Fruit fly (Drosophila melanogaster) whole organism, wandering third instar larva: Measurements from ENCODE around the gene Nup358.
A peak's percentile ranks its signal among the peaks of the same experiment; 100 is the strongest.

Experiments
- Abd-B ChIP-seq: fragments of >200 bp; optimal IDR thresholded peaks from 2 replicates; lab custom pipeline; 2017; ENCODE audit warnings: missing biosample characterization, missing genetic modification characterization
- CG32264 ChIP-seq: fragments of 200-800 bp; sonication (Bioruptor generic); optimal IDR thresholded peaks from 2 replicates; lab custom pipeline; 2016; ENCODE audit warnings: missing biosample characterization, missing genetic modification characterization
- CG9705 ChIP-seq: fragments of 200-800 bp; sonication (Bioruptor generic); optimal IDR thresholded peaks from 2 replicates; lab custom pipeline; 2018; ENCODE audit warnings: missing biosample characterization, mild to moderate bottlenecking, missing genetic modification characterization
- CrebA ChIP-seq: fragments of 200-800 bp; sonication (Bioruptor generic); optimal IDR thresholded peaks from 2 replicates; lab custom pipeline; 2016; ENCODE audit warnings: missing biosample characterization, mild to moderate bottlenecking, missing genetic modification characterization, borderline replicate concordance
- Dfd ChIP-seq: fragments of >200 bp; optimal IDR thresholded peaks from 2 replicates; lab custom pipeline; 2017; ENCODE audit warnings: missing biosample characterization, missing genetic modification characterization
- Dif ChIP-seq: fragments of 200-275, 200-300 bp; sonication (Bioruptor generic); optimal IDR thresholded peaks from 2 replicates; lab custom pipeline; 2018; ENCODE audit warnings: missing biosample characterization, missing genetic modification characterization; ENCODE audit not compliant: partially characterized antibody
- GATAd ChIP-seq: sonication (Bioruptor generic); optimal IDR thresholded peaks from 2 replicates; lab custom pipeline; 2016; ENCODE audit warnings: missing biosample characterization, missing genetic modification characterization
- HLH106 ChIP-seq: fragments of 200-800 bp; optimal IDR thresholded peaks from 3 replicates; lab custom pipeline; 2019; ENCODE audit warnings: missing biosample characterization, mild to moderate bottlenecking, missing genetic modification characterization, moderate library complexity
- Hnf4 ChIP-seq: fragments of 200-800 bp; sonication (Bioruptor generic); optimal IDR thresholded peaks from 2 replicates; lab custom pipeline; 2016; ENCODE audit warnings: missing biosample characterization, mild to moderate bottlenecking, missing genetic modification characterization
- Hr78 ChIP-seq: fragments of >200 bp; optimal IDR thresholded peaks from 2 replicates; lab custom pipeline; 2017; ENCODE audit warnings: missing biosample characterization, missing genetic modification characterization
- Hr83 ChIP-seq: fragments of 200-300 bp; sonication (Bioruptor generic); optimal IDR thresholded peaks from 2 replicates; lab custom pipeline; 2016; ENCODE audit warnings: missing biosample characterization, mild to moderate bottlenecking, missing genetic modification characterization, moderate library complexity; ENCODE audit not compliant: poor library complexity, severe bottlenecking
- Jra ChIP-seq: sonication (Bioruptor generic); optimal IDR thresholded peaks from 2 replicates; lab custom pipeline; 2016; ENCODE audit warnings: missing biosample characterization, missing genetic modification characterization
- Mio ChIP-seq: sonication (Bioruptor generic); optimal IDR thresholded peaks from 2 replicates; lab custom pipeline; 2016; ENCODE audit warnings: missing biosample characterization, missing genetic modification characterization
- Myc ChIP-seq: fragments of >200 bp; optimal IDR thresholded peaks from 2 replicates; lab custom pipeline; 2017
- N ChIP-seq: fragments of >200 bp; optimal IDR thresholded peaks from 2 replicates; lab custom pipeline; 2018; ENCODE audit warnings: missing biosample characterization, missing external identifiers, missing genetic modification characterization
- OdsH ChIP-seq: fragments of 200-800 bp; sonication (Bioruptor generic); optimal IDR thresholded peaks from 2 replicates; lab custom pipeline; 2016; ENCODE audit warnings: missing biosample characterization, mild to moderate bottlenecking, missing genetic modification characterization
- Rel ChIP-seq, 2 experiments: fragments of 200-800 bp; sonication (Bioruptor generic) in 1 of 2; optimal IDR thresholded peaks; 2 replicates in 1 of 2; 3 replicates in 1 of 2; lab custom pipeline; 2016 to 2019; ENCODE audit warnings: mild to moderate bottlenecking in 2 of 2, missing biosample characterization in 2 of 2, missing genetic modification characterization in 2 of 2, moderate library complexity in 1 of 2
- Sp1 ChIP-seq: fragments of 200-800 bp; sonication (Bioruptor generic); optimal IDR thresholded peaks from 3 replicates; lab custom pipeline; 2019; ENCODE audit warnings: missing biosample characterization, mild to moderate bottlenecking, missing genetic modification characterization, moderate library complexity
- Vsx2 ChIP-seq: fragments of 200-300, 225-300 bp; sonication (Bioruptor generic); optimal IDR thresholded peaks from 2 replicates; lab custom pipeline; 2018; ENCODE audit warnings: missing biosample characterization, missing genetic modification characterization; ENCODE audit not compliant: partially characterized antibody
- br ChIP-seq: fragments of 200-800 bp; sonication (Bioruptor generic); optimal IDR thresholded peaks from 2 replicates; lab custom pipeline; 2016; ENCODE audit warnings: missing biosample characterization, missing genetic modification characterization
- brk ChIP-seq: fragments of 200-800 bp; sonication (Bioruptor generic); optimal IDR thresholded peaks from 2 replicates; lab custom pipeline; 2016; ENCODE audit warnings: missing biosample characterization, mild to moderate bottlenecking, missing genetic modification characterization
- dl ChIP-seq, 2 experiments: fragments of 175-275, 200-275 bp in 1 of 2; fragments of 200-275 bp in 1 of 2; sonication (Bioruptor generic); optimal IDR thresholded peaks; lab custom pipeline; 2018; ENCODE audit warnings: mild to moderate bottlenecking in 2 of 2, missing biosample characterization in 2 of 2, missing genetic modification characterization in 2 of 2, moderate library complexity in 2 of 2; ENCODE audit not compliant: partially characterized antibody in 2 of 2, insufficient read depth in 1 of 2
- dmrt93B ChIP-seq: fragments of 200-800 bp; sonication (Bioruptor generic); optimal IDR thresholded peaks from 2 replicates; lab custom pipeline; 2018; ENCODE audit warnings: missing biosample characterization, mild to moderate bottlenecking, missing genetic modification characterization
- dsf ChIP-seq: sonication (Bioruptor generic); optimal IDR thresholded peaks from 2 replicates; lab custom pipeline; 2016; ENCODE audit warnings: missing biosample characterization, missing genetic modification characterization, borderline replicate concordance
- ey ChIP-seq: fragments of 200-800 bp; sonication (Bioruptor generic); optimal IDR thresholded peaks from 2 replicates; lab custom pipeline; 2016; ENCODE audit warnings: missing biosample characterization, missing genetic modification characterization
- foxo ChIP-seq, 2 experiments: fragments of 200-800 bp; sonication (Bioruptor generic); optimal IDR thresholded peaks; 2 replicates in 1 of 2; 3 replicates in 1 of 2; lab custom pipeline; 2016 to 2017; ENCODE audit warnings: missing biosample characterization in 2 of 2, missing genetic modification characterization in 2 of 2
- fru ChIP-seq: fragments of 200-800 bp; sonication (Bioruptor generic); optimal IDR thresholded peaks from 3 replicates; lab custom pipeline; 2016; ENCODE audit warnings: missing biosample characterization, mild to moderate bottlenecking, missing genetic modification characterization
- h ChIP-seq: fragments of 200-800 bp; sonication (Bioruptor generic); optimal IDR thresholded peaks from 3 replicates; lab custom pipeline; 2016; ENCODE audit warnings: missing biosample characterization, mild to moderate bottlenecking, missing genetic modification characterization
- jim ChIP-seq: fragments of 175-275, 200-325 bp; sonication (Bioruptor generic); optimal IDR thresholded peaks from 2 replicates; lab custom pipeline; 2016; ENCODE audit warnings: missing biosample characterization, mild to moderate bottlenecking, missing genetic modification characterization
- lola ChIP-seq: fragments of >200 bp; optimal IDR thresholded peaks from 2 replicates; lab custom pipeline; 2017; ENCODE audit warnings: missing biosample characterization, missing genetic modification characterization
- pan ChIP-seq: fragments of >200 bp; optimal IDR thresholded peaks from 2 replicates; lab custom pipeline; 2017
- psq ChIP-seq: fragments of 200-800 bp; sonication (Bioruptor generic); optimal IDR thresholded peaks from 3 replicates; lab custom pipeline; 2017; ENCODE audit warnings: missing biosample characterization, mild to moderate bottlenecking, missing genetic modification characterization, moderate library complexity
- rgr ChIP-seq: fragments of 200-800 bp; sonication (Bioruptor generic); optimal IDR thresholded peaks from 3 replicates; lab custom pipeline; 2016; ENCODE audit warnings: missing biosample characterization, mild to moderate bottlenecking, missing genetic modification characterization
- sage ChIP-seq: fragments of 200-800 bp; sonication (Bioruptor generic); optimal IDR thresholded peaks from 2 replicates; lab custom pipeline; 2016; ENCODE audit warnings: missing biosample characterization, mild to moderate bottlenecking, missing genetic modification characterization
- sv ChIP-seq: fragments of 200-800 bp; sonication (Bioruptor generic); optimal IDR thresholded peaks from 3 replicates; lab custom pipeline; 2016; ENCODE audit warnings: missing biosample characterization, missing genetic modification characterization
- tai ChIP-seq: sonication (Bioruptor generic); optimal IDR thresholded peaks from 2 replicates; lab custom pipeline; 2016; ENCODE audit warnings: missing biosample characterization, missing genetic modification characterization
- usp ChIP-seq: fragments of >200 bp; optimal IDR thresholded peaks from 2 replicates; lab custom pipeline; 2017; ENCODE audit warnings: missing biosample characterization, missing genetic modification characterization
- woc ChIP-seq: sonication (Bioruptor generic); optimal IDR thresholded peaks from 2 replicates; lab custom pipeline; 2016; ENCODE audit warnings: missing biosample characterization, mild to moderate bottlenecking, missing genetic modification characterization

Nup358 gene

DNA sequence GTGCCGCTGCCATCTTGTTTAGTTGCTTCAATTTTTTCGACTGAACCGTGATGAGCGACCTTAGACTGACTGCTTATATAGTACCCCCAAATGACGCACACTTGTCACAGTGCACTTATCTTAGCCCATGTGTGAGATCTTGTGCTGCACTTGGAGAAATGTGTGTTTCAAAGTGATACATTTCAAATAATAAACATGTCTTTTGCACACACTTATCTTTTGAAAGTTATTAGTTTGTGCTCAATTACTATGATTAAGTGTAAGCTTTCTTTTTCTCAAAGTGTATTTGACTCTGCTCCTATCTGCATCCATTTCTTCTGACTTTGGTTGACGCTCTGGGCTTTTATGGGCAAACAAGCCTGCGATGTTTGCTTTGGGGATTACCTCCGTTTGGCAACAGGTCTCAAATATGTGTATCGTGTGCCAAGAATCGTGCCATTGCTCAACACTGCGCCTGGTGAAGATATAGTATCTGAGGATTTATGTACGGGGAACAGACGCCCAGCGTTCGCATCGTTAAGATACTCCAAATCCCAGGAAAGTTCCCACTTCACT is 30.7 kb downstream of the Nup358 start, which contains the start of gene CG10514:
Gene CG10514 (minus strand): TSS at position 51 of the 555 bp plus-strand sequence.
- TF ChIP-seq rgr (GFP tag; lab: Kevin White, UChicago) (peak; percentile 24), Myc (lab: Kevin White, UChicago) (no peak), psq (GFP tag; lab: Kevin White, UChicago) (peak; percentile 18), br (peak; percentile 36), foxo (GFP tag; optimal IDR thresholded peaks at IDR 0.05; lab: Kevin White, UChicago) (peak in 1 of 2 experiments; percentile 18), fru (GFP tag; lab: Kevin White, UChicago) (peak; percentile 13), Dif (GFP tag; lab: Kevin White, UChicago) (no peak), GATAd (GFP tag; lab: Kevin White, UChicago) (no peak), OdsH (GFP tag; lab: Kevin White, UChicago) (peak; percentile 43), ey (GFP tag; lab: Kevin White, UChicago) (peak; percentile 4), Sp1 (GFP tag; lab: Kevin White, UChicago) (peak; percentile 10), Hr83 (peak; percentile 77)
- TF ChIP-seq, all 38 proteins: peak for 9

DNA sequence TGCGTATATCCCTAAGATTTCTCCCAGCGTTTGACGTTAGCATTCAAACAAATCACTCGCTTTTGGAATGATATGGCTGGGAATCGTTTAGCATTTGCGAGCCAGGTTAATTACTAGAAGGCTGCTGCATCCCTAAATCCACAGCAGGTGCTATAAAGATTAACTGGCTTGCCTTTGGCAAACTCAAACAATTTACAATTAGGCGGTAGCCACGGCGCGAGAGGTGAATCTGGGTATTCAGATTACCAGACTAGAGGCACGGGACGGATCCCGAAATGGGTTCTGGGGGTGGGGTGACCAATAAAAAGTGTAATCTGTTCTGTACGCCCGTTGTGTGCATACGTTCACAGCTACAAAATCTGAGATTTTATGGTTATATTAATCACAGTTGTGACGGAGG is 32.0 kb downstream of the Nup358 start, which contains the start of gene CG11892:
Gene CG11892 (plus strand): TSS at position 384 of the 400 bp plus-strand sequence.
- TF ChIP-seq pan (lab: Kevin White, UChicago) (no peak), CrebA (no peak), brk (GFP tag; lab: Kevin White, UChicago) (no peak), Dif (GFP tag; lab: Kevin White, UChicago) (no peak), Sp1 (GFP tag; lab: Kevin White, UChicago) (peak; percentile 55), fru (GFP tag; lab: Kevin White, UChicago) (peak; percentile 50), lola (GFP tag; lab: Kevin White, UChicago) (no peak), h (no peak), HLH106 (tag; lab: Kevin White, UChicago) (no peak), dsf (no peak), tai (no peak), woc (GFP tag; lab: Kevin White, UChicago) (no peak), dl (GFP tag; optimal IDR thresholded peaks at IDR 0.05; lab: Kevin White, UChicago; ENCODE audit: insufficient read depth in 1 of 2, partially characterized antibody in 2 of 2) (no peak), GATAd (GFP tag; lab: Kevin White, UChicago) (no peak), CG9705 (GFP tag; lab: Kevin White, UChicago) (no peak), N (no peak), sage (GFP tag; lab: Kevin White, UChicago) (no peak), rgr (GFP tag; lab: Kevin White, UChicago) (peak; percentile 36), CG32264 (GFP tag; lab: Kevin White, UChicago) (no peak), usp (GFP tag; lab: Kevin White, UChicago) (no peak), Hnf4 (GFP tag; lab: Kevin White, UChicago) (peak; percentile 24), Jra (GFP tag; lab: Kevin White, UChicago) (no peak), br (peak; percentile 57), psq (GFP tag; lab: Kevin White, UChicago) (no peak), foxo (GFP tag; optimal IDR thresholded peaks at IDR 0.05; lab: Kevin White, UChicago) (no peak), Rel (GFP tag; optimal IDR thresholded peaks at IDR 0.05; lab: Kevin White, UChicago) (no peak), Rel (tag; optimal IDR thresholded peaks at IDR 0.05; lab: Kevin White, UChicago) (no peak), ey (GFP tag; lab: Kevin White, UChicago) (no peak), Dfd (GFP tag; lab: Kevin White, UChicago) (no peak), jim (GFP tag; lab: Kevin White, UChicago) (no peak), sv (GFP tag; lab: Kevin White, UChicago) (no peak), Hr78 (GFP tag; lab: Kevin White, UChicago) (no peak), Hr83 (peak; percentile 51), Myc (lab: Kevin White, UChicago) (no peak), Mio (no peak), Vsx2 (no peak), dmrt93B (GFP tag; lab: Kevin White, UChicago) (no peak), Abd-B (GFP tag; lab: Kevin White, UChicago) (no peak), OdsH (GFP tag; lab: Kevin White, UChicago) (peak; percentile 47)
